In genomic region chrX:8601165-8601564, dm6 we compare ENCODE assay signal across 4 fruit fly cellular contexts.
TF ChIP-seq lines count a peak whose summit lies in the region.

No protein-coding gene starts in this region.

- no peak for TF ChIP-seq CTCF in whole organism, embryonic (GFP tag; optimal IDR thresholded peaks at IDR 0.05; lab: Kevin White, UChicago)

TF ChIP-seq in whole organism, embryonic, 481 proteins besides CTCF, POLR2A, EP300 and RAD21 (continues in another document):
- TF ChIP-seq CG11093 (GFP tag; IDR thresholded peaks at IDR 0.05; lab: Robert Waterston, UW), result 0 out of 3 replicates have a peak, but pooled peaks have one; percentile 21
- TF ChIP-seq CG13287 (GFP tag; IDR thresholded peaks at IDR 0.05; lab: Robert Waterston, UW; ENCODE audit: partially characterized antibody), result no peak
- no peak for TF ChIP-seq cato (GFP tag; optimal IDR thresholded peaks at IDR 0.05; lab: Kevin White, UChicago; ENCODE audit: borderline replicate concordance)
- TF ChIP-seq Hr3 (GFP tag; optimal IDR thresholded peaks at IDR 0.05; lab: Kevin White, UChicago), result no peak
- TF ChIP-seq CG16815 (GFP tag; optimal IDR thresholded peaks at IDR 0.05; lab: Kevin White, UChicago), result peak; percentile 17
- TF ChIP-seq CG9797 (GFP tag; optimal IDR thresholded peaks at IDR 0.05; lab: Kevin White, UChicago), result no peak
- no peak for TF ChIP-seq Deaf1 (tag; optimal IDR thresholded peaks at IDR 0.05; lab: Kevin White, UChicago)
- no peak for TF ChIP-seq Eip74EF (GFP tag; optimal IDR thresholded peaks at IDR 0.05; lab: Kevin White, UChicago)
- TF ChIP-seq Hmr (GFP tag; optimal IDR thresholded peaks at IDR 0.05; lab: Kevin White, UChicago), result no peak
- 0 out of 2 replicates have a peak, but pooled peaks have one; percentile 28 for TF ChIP-seq esg (GFP tag; conservative IDR thresholded peaks at IDR 0.05; lab: Robert Waterston, UW)
- peak; percentile 26 to 51 for TF ChIP-seq chif (GFP tag; optimal IDR thresholded peaks at IDR 0.05; lab: Kevin White, UChicago)
- TF ChIP-seq Nf-YC (tag; optimal IDR thresholded peaks at IDR 0.05; lab: Kevin White, UChicago), result no peak
- peak; percentile 22 for TF ChIP-seq CG9727 (GFP tag; optimal IDR thresholded peaks at IDR 0.05; lab: Kevin White, UChicago)
- TF ChIP-seq lbe (GFP tag; optimal IDR thresholded peaks at IDR 0.05; lab: Kevin White, UChicago), result peak; percentile 11
- no peak for TF ChIP-seq CG11723 (GFP tag; optimal IDR thresholded peaks at IDR 0.05; lab: Kevin White, UChicago)
- no peak for TF ChIP-seq yki (optimal IDR thresholded peaks at IDR 0.05; lab: Kevin White, UChicago)
- TF ChIP-seq Rfx (GFP tag; IDR thresholded peaks at IDR 0.05; lab: Robert Waterston, UW), result peak; percentile 37
- TF ChIP-seq lilli (GFP tag; optimal IDR thresholded peaks at IDR 0.05; lab: Kevin White, UChicago), result peak; percentile 38
- TF ChIP-seq prd (optimal IDR thresholded peaks at IDR 0.05; lab: Kevin White, UChicago), result no peak
- peak; percentile 70 for TF ChIP-seq prd (GFP tag; IDR thresholded peaks at IDR 0.05; lab: Robert Waterston, UW)
- no peak for TF ChIP-seq odd (GFP tag; optimal IDR thresholded peaks at IDR 0.05; lab: Kevin White, UChicago)
- TF ChIP-seq row (GFP tag; IDR thresholded peaks at IDR 0.05; lab: Robert Waterston, UW), result peak; percentile 51; the same call in 2 of the 3 replicates

TF ChIP-seq in whole organism, prepupa, 60 proteins besides CTCF, POLR2A, EP300 and RAD21 (continues in another document):
- TF ChIP-seq CG16779 (tag; optimal IDR thresholded peaks at IDR 0.05; lab: Kevin White, UChicago) (no peak), CG11762 (GFP tag; optimal IDR thresholded peaks at IDR 0.05; lab: Kevin White, UChicago; ENCODE audit: insufficient read depth) (peak; percentile 28), CG15336 (GFP tag; IDR thresholded peaks at IDR 0.05; lab: Robert Waterston, UW) (peak; percentile 80), Eip78C (GFP tag; lab: Kevin White, UChicago) (peak; percentile 80), cyc (GFP tag; optimal IDR thresholded peaks at IDR 0.05; lab: Kevin White, UChicago) (peak; percentile 62), acj6 (GFP tag; optimal IDR thresholded peaks at IDR 0.05; lab: Kevin White, UChicago) (no peak), CG3032 (tag; optimal IDR thresholded peaks at IDR 0.05; lab: Kevin White, UChicago) (peak; percentile 48), achi (GFP tag; optimal IDR thresholded peaks at IDR 0.05; lab: Kevin White, UChicago) (peak; percentile 68), CG11902 (GFP tag; optimal IDR thresholded peaks at IDR 0.05; lab: Kevin White, UChicago) (peak; percentile 43), CG6792 (GFP tag; optimal IDR thresholded peaks at IDR 0.05; lab: Kevin White, UChicago) (peak; percentile 56), Blimp-1 (GFP tag; optimal IDR thresholded peaks at IDR 0.05; lab: Kevin White, UChicago) (no peak), Sox14 (GFP tag; optimal IDR thresholded peaks at IDR 0.05; lab: Kevin White, UChicago) (peak; percentile 59), CG9139 (GFP tag; optimal IDR thresholded peaks at IDR 0.05; lab: Kevin White, UChicago) (no peak), OdsH (GFP tag; optimal IDR thresholded peaks at IDR 0.05; lab: Kevin White, UChicago) (no peak), Hr4 (GFP tag; optimal IDR thresholded peaks at IDR 0.05; lab: Kevin White, UChicago) (peak; percentile 76), CG32006 (GFP tag; optimal IDR thresholded peaks at IDR 0.05; lab: Kevin White, UChicago) (peak; percentile 74), Smox (GFP tag; optimal IDR thresholded peaks at IDR 0.05; lab: Kevin White, UChicago) (no peak), Ets21C (GFP tag; optimal IDR thresholded peaks at IDR 0.05; lab: Kevin White, UChicago) (no peak), CG6854 (GFP tag; optimal IDR thresholded peaks at IDR 0.05; lab: Kevin White, UChicago) (no peak), pdm3 (GFP tag; optimal IDR thresholded peaks at IDR 0.05; lab: Kevin White, UChicago) (no peak), Sox15 (GFP tag; optimal IDR thresholded peaks at IDR 0.05; lab: Kevin White, UChicago) (peak; percentile 11), dsx (GFP tag; optimal IDR thresholded peaks at IDR 0.05; lab: Kevin White, UChicago; ENCODE audit: poor library complexity, severe bottlenecking) (no peak), esn (GFP tag; optimal IDR thresholded peaks at IDR 0.05; lab: Kevin White, UChicago) (peak; percentile 72), Hr39 (GFP tag; optimal IDR thresholded peaks at IDR 0.05; lab: Kevin White, UChicago) (peak; percentile 70)

TF ChIP-seq in whole organism, pupa, 21 proteins besides CTCF, POLR2A, EP300 and RAD21:
- peak; percentile 67 for TF ChIP-seq CG32121 (GFP tag; IDR thresholded peaks at IDR 0.05; lab: Robert Waterston, UW)
- TF ChIP-seq EcR (GFP tag; optimal IDR thresholded peaks at IDR 0.05; lab: Kevin White, UChicago), result no peak
- TF ChIP-seq gl (tag; optimal IDR thresholded peaks at IDR 0.05; lab: Kevin White, UChicago), result no peak
- TF ChIP-seq CG17806 (tag; optimal IDR thresholded peaks at IDR 0.05; lab: Kevin White, UChicago), result peak; percentile 50
- peak; percentile 82 for TF ChIP-seq Ets98B (GFP tag; IDR thresholded peaks at IDR 0.05; lab: Robert Waterston, UW)
- TF ChIP-seq D1 (tag; optimal IDR thresholded peaks at IDR 0.05; lab: Kevin White, UChicago), result no peak
- no peak for TF ChIP-seq Snoo (tag; optimal IDR thresholded peaks at IDR 0.05; lab: Kevin White, UChicago)
- no peak for TF ChIP-seq CG13204 (GFP tag; optimal IDR thresholded peaks at IDR 0.05; lab: Kevin White, UChicago)
- peak; percentile 86 for TF ChIP-seq CG4496 (GFP tag; IDR thresholded peaks at IDR 0.05; lab: Robert Waterston, UW)
- TF ChIP-seq fd96Ca (GFP tag; IDR thresholded peaks at IDR 0.05; lab: Robert Waterston, UW), result peak; percentile 85
- TF ChIP-seq Pif1A (GFP tag; optimal IDR thresholded peaks at IDR 0.05; lab: Kevin White, UChicago), result no peak
- peak; percentile 55 for TF ChIP-seq CG12605 (GFP tag; IDR thresholded peaks at IDR 0.05; lab: Robert Waterston, UW)
- no peak for TF ChIP-seq CG8301 (tag; optimal IDR thresholded peaks at IDR 0.05; lab: Kevin White, UChicago)
- peak; percentile 64 for TF ChIP-seq CG8159 (tag; optimal IDR thresholded peaks at IDR 0.05; lab: Kevin White, UChicago)
- TF ChIP-seq CG14655 (GFP tag; optimal IDR thresholded peaks at IDR 0.05; lab: Kevin White, UChicago), result no peak
- peak; percentile 35 for TF ChIP-seq CG9948 (tag; optimal IDR thresholded peaks at IDR 0.05; lab: Kevin White, UChicago)
- peak; percentile 58 for TF ChIP-seq CG15710 (tag; optimal IDR thresholded peaks at IDR 0.05; lab: Kevin White, UChicago)
- TF ChIP-seq CG10348 (GFP tag; IDR thresholded peaks at IDR 0.05; lab: Robert Waterston, UW), result peak; percentile 71
- TF ChIP-seq Pif1B (GFP tag; optimal IDR thresholded peaks at IDR 0.05; lab: Kevin White, UChicago), result no peak
- peak; percentile 40 for TF ChIP-seq CG34367 (tag; optimal IDR thresholded peaks at IDR 0.05; lab: Kevin White, UChicago)
- TF ChIP-seq rn (GFP tag; IDR thresholded peaks at IDR 0.05; lab: Robert Waterston, UW), result peak; percentile 40; the same call in 1 of the 2 replicates

TF ChIP-seq in whole organism, wandering third instar larva, 38 proteins besides CTCF, POLR2A, EP300 and RAD21:
- TF ChIP-seq ey (GFP tag; optimal IDR thresholded peaks at IDR 0.05; lab: Kevin White, UChicago) (peak; percentile 65), br (GFP tag; optimal IDR thresholded peaks at IDR 0.05; lab: Kevin White, UChicago) (peak; percentile 58), usp (GFP tag; optimal IDR thresholded peaks at IDR 0.05; lab: Kevin White, UChicago) (no peak), Vsx2 (GFP tag; optimal IDR thresholded peaks at IDR 0.05; lab: Kevin White, UChicago; ENCODE audit: partially characterized antibody) (no peak), OdsH (GFP tag; optimal IDR thresholded peaks at IDR 0.05; lab: Kevin White, UChicago) (peak; percentile 30), HLH106 (tag; optimal IDR thresholded peaks at IDR 0.05; lab: Kevin White, UChicago) (peak; percentile 60), psq (GFP tag; optimal IDR thresholded peaks at IDR 0.05; lab: Kevin White, UChicago) (peak; percentile 2), sage (GFP tag; optimal IDR thresholded peaks at IDR 0.05; lab: Kevin White, UChicago) (peak; percentile 35), Jra (GFP tag; optimal IDR thresholded peaks at IDR 0.05; lab: Kevin White, UChicago) (no peak), foxo (GFP tag; optimal IDR thresholded peaks at IDR 0.05; lab: Kevin White, UChicago) (peak in 1 of 2 experiments; percentile 70), CG32264 (GFP tag; optimal IDR thresholded peaks at IDR 0.05; lab: Kevin White, UChicago) (no peak)

Comparison
In these comparisons a context has a peak if more than half of its experiments do, and no peak if none do; other contexts are left out.
1. Of the 7 proteins assayed by ChIP-seq in both whole organism, embryonic and whole organism, prepupa: peak only in whole organism, embryonic: none; only in whole organism, prepupa: Hr39; in both: Gug; in neither: 5.